Fruit fly (Drosophila melanogaster): ENCODE results near the gene bocks.

The bocks gene

dm6 chr3R:9550265-9551012 lies 40.4 kb downstream of the bocks start (continued):
- peak; percentile 26 for TF ChIP-seq Fer1 (GFP tag; optimal IDR thresholded peaks at IDR 0.05)
- no peak for TF ChIP-seq zfh2 (GFP tag; optimal IDR thresholded peaks at IDR 0.05)
- TF ChIP-seq Tbp (GFP tag; optimal IDR thresholded peaks at IDR 0.05), result peak; percentile 44
- TF ChIP-seq az2 (GFP tag; optimal IDR thresholded peaks at IDR 0.05), result no peak
- TF ChIP-seq tio (GFP tag; optimal IDR thresholded peaks at IDR 0.05), result no peak
- no peak for TF ChIP-seq CG31224 (GFP tag; IDR thresholded peaks at IDR 0.05)
- no peak for TF ChIP-seq CG18011 (GFP tag; optimal IDR thresholded peaks at IDR 0.05)
- no peak for TF ChIP-seq CG32772 (GFP tag; IDR thresholded peaks at IDR 0.05)
- TF ChIP-seq exex (tag; optimal IDR thresholded peaks at IDR 0.05), result peak; percentile 39
- TF ChIP-seq CG14710 (tag; optimal IDR thresholded peaks at IDR 0.05), result peak; percentile 14
- TF ChIP-seq mld (GFP tag; IDR thresholded peaks at IDR 0.05; ENCODE audit: partially characterized antibody), result no peak
- TF ChIP-seq CG6654 (GFP tag; optimal IDR thresholded peaks at IDR 0.05), result no peak
- no peak for TF ChIP-seq Oaz (GFP tag; IDR thresholded peaks at IDR 0.05)
- peak; percentile 12 for TF ChIP-seq lbe (GFP tag; optimal IDR thresholded peaks at IDR 0.05)
- no peak for TF ChIP-seq Lpt (GFP tag; optimal IDR thresholded peaks at IDR 0.05)
- no peak for TF ChIP-seq Abd-B (GFP tag; optimal IDR thresholded peaks at IDR 0.05)
- TF ChIP-seq CG12659 (GFP tag; optimal IDR thresholded peaks at IDR 0.05), result no peak
- TF ChIP-seq CG8478 (optimal IDR thresholded peaks at IDR 0.05), result no peak
- TF ChIP-seq odd (GFP tag; optimal IDR thresholded peaks at IDR 0.05), result peak; percentile 6
- no peak for TF ChIP-seq CG1792 (GFP tag; optimal IDR thresholded peaks at IDR 0.05)
- TF ChIP-seq Elba2 (GFP tag; optimal IDR thresholded peaks at IDR 0.05), result no peak
- no peak for TF ChIP-seq Doc2 (GFP tag; IDR thresholded peaks at IDR 0.05)
- peak; percentile 1 for TF ChIP-seq tap (tag; optimal IDR thresholded peaks at IDR 0.05)
- TF ChIP-seq CG1024 (GFP tag; IDR thresholded peaks at IDR 0.05), result no peak
- TF ChIP-seq E2f1 (GFP tag; IDR thresholded peaks at IDR 0.05), result no peak
- peak; percentile 12 for TF ChIP-seq CG9437 (GFP tag; optimal IDR thresholded peaks at IDR 0.05)
- peak; percentile 66 for TF ChIP-seq Med (GFP tag)
- no peak for TF ChIP-seq CG2889 (GFP tag; IDR thresholded peaks at IDR 0.05)
- TF ChIP-seq CG4820 (GFP tag; optimal IDR thresholded peaks at IDR 0.05), result no peak
- TF ChIP-seq CG15601 (tag; optimal IDR thresholded peaks at IDR 0.05), result peak; percentile 52
- TF ChIP-seq CG17568 (GFP tag; optimal IDR thresholded peaks at IDR 0.05), result peak; percentile 22
- TF ChIP-seq knrl (GFP tag; IDR thresholded peaks at IDR 0.05; ENCODE audit: partially characterized antibody), result no peak
- TF ChIP-seq Hey (tag; optimal IDR thresholded peaks at IDR 0.05), result no peak
- TF ChIP-seq BEAF-32 (GFP tag; optimal IDR thresholded peaks at IDR 0.05), result no peak
- TF ChIP-seq sens (GFP tag), result no peak
- TF ChIP-seq lab (GFP tag; optimal IDR thresholded peaks at IDR 0.05), result peak; percentile 36
- TF ChIP-seq Blimp-1 (GFP tag; optimal IDR thresholded peaks at IDR 0.05), result peak; percentile 8
- TF ChIP-seq Max (GFP tag; optimal IDR thresholded peaks at IDR 0.05), result no peak
- no peak for TF ChIP-seq CG14965 (GFP tag; optimal IDR thresholded peaks at IDR 0.05; ENCODE audit: borderline replicate concordance)
- TF ChIP-seq CG12391 (tag; optimal IDR thresholded peaks at IDR 0.05), result peak; percentile 8
- peak; percentile 13 for TF ChIP-seq Sox100B (GFP tag; optimal IDR thresholded peaks at IDR 0.05)
- TF ChIP-seq Rx (GFP tag; IDR thresholded peaks at IDR 0.05), result no peak
- no peak for TF ChIP-seq Spps (tag; optimal IDR thresholded peaks at IDR 0.05)
- no peak for TF ChIP-seq CG16813 (GFP tag; IDR thresholded peaks at IDR 0.05; ENCODE audit: partially characterized antibody)
- TF ChIP-seq p53 (GFP tag; optimal IDR thresholded peaks at IDR 0.05), result no peak
- TF ChIP-seq MESR4 (GFP tag; optimal IDR thresholded peaks at IDR 0.05), result no peak
- TF ChIP-seq CG3163 (GFP tag; optimal IDR thresholded peaks at IDR 0.05), result no peak
- TF ChIP-seq CG1647 (GFP tag; optimal IDR thresholded peaks at IDR 0.05), result no peak
- TF ChIP-seq ara (GFP tag; IDR thresholded peaks at IDR 0.05), result no peak
- TF ChIP-seq Gug (GFP tag; IDR thresholded peaks at IDR 0.05), result no peak
- TF ChIP-seq br (optimal IDR thresholded peaks at IDR 0.05), result no peak

Data from whole organism, embryonic.